Worm (Caenorhabditis elegans) whole organism, L4 larva: ENCODE measurements around the gene atf-6.

Source experiments
- Y75B8A.6 ChIP-seq: fragments of 200-800 bp; sonication (Bioruptor generic); IDR thresholded peaks from 2 replicates; pipeline ENCODE4 v1.3.6; 2022; ENCODE audit warnings: missing genetic modification reagents, missing genetic modification characterization, missing compliant biosample characterization
- ZK546.5 ChIP-seq, 2 experiments: sonication (generic microtip); optimal IDR thresholded peaks; 2 replicates each; lab custom pipeline; 2017; ENCODE audit warnings: missing biosample characterization in 2 of 2, missing genetic modification characterization in 2 of 2
- ama-1 ChIP-seq: fragments of 150-350 bp; optimal IDR thresholded peaks from 2 replicates; lab custom pipeline; 2014; ENCODE audit warnings: inconsistent platforms, mixed read lengths
- fos-1 ChIP-seq: fragments of 150-350 bp; optimal IDR thresholded peaks from 2 replicates; lab custom pipeline; 2014; ENCODE audit warnings: missing biosample characterization, missing genetic modification characterization
- jun-1 ChIP-seq: fragments of 150-350 bp; optimal IDR thresholded peaks from 2 replicates; lab custom pipeline; 2014; ENCODE audit warnings: missing biosample characterization, missing genetic modification reagents, missing genetic modification characterization
- lin-1 ChIP-seq: fragments of 200-800 bp; sonication (Bioruptor generic); IDR thresholded peaks from 2 replicates; pipeline ENCODE4 v1.3.6; 2022; ENCODE audit warnings: missing genetic modification reagents, missing genetic modification characterization, missing compliant biosample characterization
- lir-3 ChIP-seq: sonication (generic microtip); optimal IDR thresholded peaks from 2 replicates; lab custom pipeline; 2016; ENCODE audit warnings: mild to moderate bottlenecking, missing genetic modification characterization, missing compliant biosample characterization
- lsy-2 ChIP-seq, 2 experiments: fragments of 150-350 bp in 1 of 2; sonication (generic microtip) in 1 of 2; optimal IDR thresholded peaks; 2 replicates each; lab custom pipeline; 2014 to 2017; ENCODE audit warnings: missing biosample characterization in 2 of 2, missing genetic modification characterization in 2 of 2
- nhr-11 ChIP-seq: fragments of 150-350 bp; optimal IDR thresholded peaks from 2 replicates; lab custom pipeline; 2014; ENCODE audit warnings: missing biosample characterization, missing genetic modification characterization
- nhr-25 ChIP-seq: sonication (generic microtip); optimal IDR thresholded peaks from 2 replicates; lab custom pipeline; 2017; ENCODE audit warnings: missing genetic modification characterization, mild to moderate bottlenecking, missing compliant biosample characterization, antibody characterized with exemption, moderate library complexity, borderline replicate concordance; ENCODE audit not compliant: insufficient read depth

DNA sequence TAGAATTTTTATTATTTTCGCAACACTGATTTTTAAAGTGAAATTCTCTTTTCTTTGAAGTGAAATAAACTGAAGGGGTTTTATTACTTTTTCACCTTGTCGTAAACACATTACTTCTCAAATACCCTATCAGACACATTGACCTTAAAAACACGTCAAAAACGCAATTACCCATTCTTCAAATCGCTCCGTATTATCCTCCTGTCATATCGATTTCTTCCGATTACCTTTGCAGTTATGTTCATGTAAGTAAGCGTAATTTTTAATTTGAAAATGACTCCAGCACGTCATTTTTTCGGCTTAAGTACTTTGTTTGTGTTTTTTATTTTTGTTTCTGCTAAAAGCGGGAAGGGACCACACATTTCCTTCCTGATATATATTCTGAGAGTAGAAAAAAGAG is 42.5 kb upstream of the atf-6 start:
- TF ChIP-seq nhr-11 (tag; lab: Kevin White, UChicago) = no peak
- TF ChIP-seq lin-1 (GFP tag; lab: Robert Waterston, UW) = no peak
- no peak for TF ChIP-seq nhr-25 (tag; lab: Kevin White, UChicago)
- TF ChIP-seq jun-1 (tag; lab: Kevin White, UChicago) = no peak
- no peak for TF ChIP-seq fos-1 (tag; lab: Kevin White, UChicago)
- no peak for TF ChIP-seq lir-3 (tag; lab: Kevin White, UChicago)
- no peak for TF ChIP-seq Y75B8A.6 (GFP tag; lab: Robert Waterston, UW)
- no peak for TF ChIP-seq ZK546.5 (tag; optimal IDR thresholded peaks at IDR 0.05; lab: Kevin White, UChicago)
- no peak for TF ChIP-seq lsy-2 (tag; optimal IDR thresholded peaks at IDR 0.05; lab: Kevin White, UChicago)
- TF ChIP-seq ama-1 = no peak
